Fruit fly (Drosophila melanogaster) whole organism, adult: ENCODE data around the gene Lrr47.

ENCODE experiments used
- CG11617 ChIP-seq: fragments of 200-800 bp; sonication (Bioruptor generic); optimal IDR thresholded peaks from 2 replicates; lab custom pipeline; 2017; ENCODE audit warnings: mild to moderate bottlenecking, missing biosample characterization, missing genetic modification reagents, missing genetic modification characterization
- CG12768 ChIP-seq: fragments of 200-800 bp; sonication (Bioruptor generic); optimal IDR thresholded peaks from 2 replicates; lab custom pipeline; 2017; ENCODE audit warnings: missing biosample characterization, missing genetic modification characterization, mild to moderate bottlenecking, moderate library complexity, missing genetic modification reagents
- CG14711 ChIP-seq: fragments of 200-800 bp; sonication (Bioruptor generic); optimal IDR thresholded peaks from 2 replicates; lab custom pipeline; 2018; ENCODE audit warnings: missing biosample characterization, mild to moderate bottlenecking, missing genetic modification characterization, moderate library complexity
- CG1620 ChIP-seq: fragments of 200-800 bp; sonication (Bioruptor generic); optimal IDR thresholded peaks from 2 replicates; lab custom pipeline; 2016; ENCODE audit warnings: missing biosample characterization, missing genetic modification characterization
- CG33017 ChIP-seq: fragments of 200-800 bp; sonication (Bioruptor generic); optimal IDR thresholded peaks from 2 replicates; lab custom pipeline; 2018; ENCODE audit warnings: missing biosample characterization, mild to moderate bottlenecking, missing genetic modification characterization, moderate library complexity
- CG5204 ChIP-seq: fragments of 200-800 bp; sonication (Bioruptor generic); optimal IDR thresholded peaks from 2 replicates; lab custom pipeline; 2016; ENCODE audit warnings: missing biosample characterization, missing genetic modification characterization
- CG7045 ChIP-seq: fragments of 200-800 bp; sonication (Bioruptor generic); optimal IDR thresholded peaks from 2 replicates; lab custom pipeline; 2017; ENCODE audit warnings: missing biosample characterization, mild to moderate bottlenecking, missing genetic modification characterization
- CG7101 ChIP-seq: fragments of 200-800 bp; sonication (Bioruptor generic); optimal IDR thresholded peaks from 2 replicates; lab custom pipeline; 2018; ENCODE audit warnings: missing biosample characterization, mild to moderate bottlenecking, missing genetic modification characterization, moderate library complexity
- Clk ChIP-seq: fragments of 200-800 bp; sonication (Bioruptor generic); optimal IDR thresholded peaks from 2 replicates; lab custom pipeline; 2017; ENCODE audit warnings: missing biosample characterization, missing genetic modification characterization
- Crg-1 ChIP-seq: fragments of 200-800 bp; sonication (Bioruptor generic); optimal IDR thresholded peaks from 2 replicates; lab custom pipeline; 2016; ENCODE audit warnings: missing biosample characterization, missing genetic modification characterization
- Hr96 ChIP-seq: fragments of 200-800 bp; sonication (Bioruptor generic); optimal IDR thresholded peaks from 2 replicates; lab custom pipeline; 2016; ENCODE audit warnings: missing biosample characterization, missing genetic modification characterization
- Mnt ChIP-seq: fragments of 200-800 bp; sonication (Bioruptor generic); optimal IDR thresholded peaks from 2 replicates; lab custom pipeline; 2016; ENCODE audit warnings: missing biosample characterization, mild to moderate bottlenecking, missing genetic modification characterization
- bab1 ChIP-seq: fragments of 200-800 bp; sonication (Bioruptor generic); optimal IDR thresholded peaks from 3 replicates; lab custom pipeline; 2019; ENCODE audit warnings: missing biosample characterization, mild to moderate bottlenecking, missing genetic modification characterization, moderate library complexity
- cic ChIP-seq: fragments of 200-800 bp; sonication (Bioruptor generic); optimal IDR thresholded peaks from 2 replicates; lab custom pipeline; 2017; ENCODE audit warnings: missing biosample characterization, mild to moderate bottlenecking, missing genetic modification characterization, moderate library complexity
- cnc ChIP-seq, 2 experiments: fragments of >200 bp; optimal IDR thresholded peaks; 2 replicates each; lab custom pipeline; 2017
- kay ChIP-seq: fragments of 200-800 bp; sonication (Bioruptor generic); peaks from one replicate; lab custom pipeline; 2016; ENCODE audit warnings: missing biosample characterization, missing genetic modification characterization, borderline replicate concordance
- ovo ChIP-seq: fragments of 200-800 bp; sonication (Bioruptor generic); optimal IDR thresholded peaks from 2 replicates; lab custom pipeline; 2016; ENCODE audit warnings: missing biosample characterization, missing genetic modification characterization
- pad ChIP-seq: fragments of 200-800 bp; sonication (Bioruptor generic); optimal IDR thresholded peaks from 3 replicates; lab custom pipeline; 2017; ENCODE audit warnings: missing biosample characterization, missing genetic modification characterization, mild to moderate bottlenecking, moderate library complexity, missing genetic modification reagents
- tj ChIP-seq: fragments of 200-800 bp; sonication (Bioruptor generic); optimal IDR thresholded peaks from 3 replicates; lab custom pipeline; 2017; ENCODE audit warnings: missing biosample characterization, mild to moderate bottlenecking, missing genetic modification characterization, moderate library complexity
- toe ChIP-seq: fragments of 200-800 bp; sonication (Bioruptor generic); optimal IDR thresholded peaks from 2 replicates; lab custom pipeline; 2016; ENCODE audit warnings: missing biosample characterization, missing genetic modification characterization

The Lrr47 gene

dm6 chr2L:10554676-10555075 lies 37.5 kb downstream of the Lrr47 start:
- no peak for TF ChIP-seq CG5204 (GFP tag; lab: Kevin White, UChicago)
- no peak for TF ChIP-seq kay
- TF ChIP-seq CG33017 (tag; lab: Kevin White, UChicago) = no peak
- no peak for TF ChIP-seq Mnt (GFP tag; lab: Kevin White, UChicago)
- TF ChIP-seq CG7101 (tag; lab: Kevin White, UChicago) = no peak
- TF ChIP-seq CG7045 (GFP tag; lab: Kevin White, UChicago) = no peak
- no peak for TF ChIP-seq ovo (GFP tag; lab: Kevin White, UChicago)
- no peak for TF ChIP-seq cnc (optimal IDR thresholded peaks at IDR 0.05; lab: Kevin White, UChicago)
- no peak for TF ChIP-seq Crg-1 (GFP tag; lab: Kevin White, UChicago)
- TF ChIP-seq tj = no peak
- no peak for TF ChIP-seq cic (GFP tag; lab: Kevin White, UChicago)

dm6 chr2L:10555269-10555668 lies 38.1 kb downstream of the Lrr47 start:
- no peak for TF ChIP-seq CG1620 (GFP tag; lab: Kevin White, UChicago)
- TF ChIP-seq ovo (GFP tag; lab: Kevin White, UChicago) = no peak
- no peak for TF ChIP-seq cnc (optimal IDR thresholded peaks at IDR 0.05; lab: Kevin White, UChicago)
- no peak for TF ChIP-seq bab1 (GFP tag; lab: Kevin White, UChicago)
- no peak for TF ChIP-seq kay
- no peak for TF ChIP-seq Crg-1 (GFP tag; lab: Kevin White, UChicago)
- TF ChIP-seq tj = no peak
- no peak for TF ChIP-seq CG12768 (GFP tag; lab: Kevin White, UChicago)
- no peak for TF ChIP-seq toe (GFP tag; lab: Kevin White, UChicago)
- no peak for TF ChIP-seq CG33017 (tag; lab: Kevin White, UChicago)
- no peak for TF ChIP-seq CG11617 (GFP tag; lab: Kevin White, UChicago)
- no peak for TF ChIP-seq CG5204 (GFP tag; lab: Kevin White, UChicago)
- no peak for TF ChIP-seq Mnt (GFP tag; lab: Kevin White, UChicago)
- TF ChIP-seq cic (GFP tag; lab: Kevin White, UChicago) = no peak
- no peak for TF ChIP-seq CG7045 (GFP tag; lab: Kevin White, UChicago)
- no peak for TF ChIP-seq Clk
- TF ChIP-seq CG7101 (tag; lab: Kevin White, UChicago) = no peak
- TF ChIP-seq CG14711 (tag; lab: Kevin White, UChicago) = no peak

- TF ChIP-seq pad (GFP tag; lab: Kevin White, UChicago) (no peak), bab1 (GFP tag; lab: Kevin White, UChicago) (no peak), cnc (optimal IDR thresholded peaks at IDR 0.05; lab: Kevin White, UChicago) (no peak), Hr96 (GFP tag; lab: Kevin White, UChicago) (no peak), Crg-1 (GFP tag; lab: Kevin White, UChicago) (no peak), CG5204 (GFP tag; lab: Kevin White, UChicago) (no peak), kay (no peak), CG12768 (GFP tag; lab: Kevin White, UChicago) (no peak), CG7101 (tag; lab: Kevin White, UChicago) (no peak), Clk (no peak), CG33017 (tag; lab: Kevin White, UChicago) (no peak), toe (GFP tag; lab: Kevin White, UChicago) (no peak), cic (GFP tag; lab: Kevin White, UChicago) (no peak), CG1620 (GFP tag; lab: Kevin White, UChicago) (no peak), ovo (GFP tag; lab: Kevin White, UChicago) (no peak), Mnt (GFP tag; lab: Kevin White, UChicago) (no peak), CG7045 (GFP tag; lab: Kevin White, UChicago) (no peak), CG14711 (tag; lab: Kevin White, UChicago) (no peak), tj (no peak)
Measured at dm6 chr2L:10565674-10566073, 48.5 kb downstream of the Lrr47 start.

- TF ChIP-seq CG11617 (GFP tag; lab: Kevin White, UChicago) (no peak), cnc (optimal IDR thresholded peaks at IDR 0.05; lab: Kevin White, UChicago) (no peak), Clk (no peak), bab1 (GFP tag; lab: Kevin White, UChicago) (no peak), CG5204 (GFP tag; lab: Kevin White, UChicago) (no peak), Crg-1 (GFP tag; lab: Kevin White, UChicago) (no peak), tj (no peak), CG12768 (GFP tag; lab: Kevin White, UChicago) (no peak), CG7045 (GFP tag; lab: Kevin White, UChicago) (no peak), CG1620 (GFP tag; lab: Kevin White, UChicago) (no peak), ovo (GFP tag; lab: Kevin White, UChicago) (no peak), pad (GFP tag; lab: Kevin White, UChicago) (no peak), Mnt (GFP tag; lab: Kevin White, UChicago) (no peak), kay (no peak), toe (GFP tag; lab: Kevin White, UChicago) (no peak), CG7101 (tag; lab: Kevin White, UChicago) (no peak)
Measured at dm6 chr2L:10566955-10567354, 49.8 kb downstream of the Lrr47 start, which contains the start of gene CG6138. CG6138 (plus strand) TSS chr2L:10567255.
